Worm (Caenorhabditis elegans) whole organism, L4 larva: ENCODE results near the gene set-6.

Experiments used
- F26F4.8 ChIP-seq: fragments of 200-800 bp; sonication (Bioruptor generic); conservative IDR thresholded peaks from 2 replicates; pipeline ENCODE4 v1.3.6; 2022; ENCODE audit warnings: missing genetic modification characterization, missing compliant biosample characterization
- ces-1 ChIP-seq: fragments of 150-350 bp; sonication (generic microtip); optimal IDR thresholded peaks from 4 replicates; lab custom pipeline; 2014; ENCODE audit warnings: missing biosample characterization, missing genetic modification reagents, missing genetic modification characterization
- egl-27 ChIP-seq: sonication (generic microtip); optimal IDR thresholded peaks from 3 replicates; lab custom pipeline; 2017; ENCODE audit warnings: missing biosample characterization, missing genetic modification reagents, missing genetic modification characterization
- hlh-30 ChIP-seq: sonication (generic microtip); optimal IDR thresholded peaks from 2 replicates; lab custom pipeline; 2017; ENCODE audit warnings: antibody characterized with exemption, mild to moderate bottlenecking, missing genetic modification characterization, missing compliant biosample characterization; ENCODE audit not compliant: insufficient read depth
- lin-39 ChIP-seq: fragments of 150-350 bp; optimal IDR thresholded peaks from 2 replicates; lab custom pipeline; 2014; ENCODE audit warnings: missing biosample characterization, missing genetic modification reagents, missing genetic modification characterization
- lir-3 ChIP-seq: sonication (generic microtip); optimal IDR thresholded peaks from 2 replicates; lab custom pipeline; 2016; ENCODE audit warnings: mild to moderate bottlenecking, missing genetic modification characterization, missing compliant biosample characterization
- lsy-2 ChIP-seq, 2 experiments: fragments of 150-350 bp in 1 of 2; sonication (generic microtip) in 1 of 2; optimal IDR thresholded peaks; 2 replicates each; lab custom pipeline; 2014 to 2017; ENCODE audit warnings: missing biosample characterization in 2 of 2, missing genetic modification characterization in 2 of 2
- nhr-28 ChIP-seq: fragments of 150-350 bp; optimal IDR thresholded peaks from 2 replicates; lab custom pipeline; 2014; ENCODE audit warnings: missing biosample characterization, missing genetic modification characterization
- rbr-2 ChIP-seq: sonication (generic microtip); optimal IDR thresholded peaks from 2 replicates; lab custom pipeline; 2016; ENCODE audit warnings: missing genotype, missing genetic modification characterization, missing compliant biosample characterization
- unc-62 ChIP-seq, 3 experiments: fragments of 150-350 bp in 1 of 3; sonication (generic microtip); optimal IDR thresholded peaks in 2 of 3; peaks in 1 of 3; 1 replicate in 1 of 3; 2 replicates in 2 of 3; lab custom pipeline; 2014 to 2017; ENCODE audit warnings: missing biosample characterization in 3 of 3, missing genetic modification characterization in 3 of 3, missing genetic modification reagents in 3 of 3, missing genotype in 1 of 3

- TF ChIP-seq hlh-30 (tag; lab: Kevin White, UChicago) (no peak), rbr-2 (no peak), egl-27 (tag; lab: Kevin White, UChicago) (no peak), ces-1 (GFP tag; lab: Kevin White, UChicago) (no peak), lsy-2 (tag; optimal IDR thresholded peaks at IDR 0.05; lab: Kevin White, UChicago) (no peak), F26F4.8 (no peak), unc-62 (GFP tag; optimal IDR thresholded peaks at IDR 0.05 in 1 of 2; lab: Kevin White, UChicago) (no peak), unc-62 (tag; optimal IDR thresholded peaks at IDR 0.05; lab: Kevin White, UChicago) (no peak), nhr-28 (no peak), lir-3 (no peak), lin-39 (tag; lab: Kevin White, UChicago) (no peak)
Measured at ce11 chrX:11999573-11999972, 25.1 kb upstream of the set-6 start.
